Worm (Caenorhabditis elegans): ENCODE data around the gene daf-4.

Gene daf-4

DNA sequence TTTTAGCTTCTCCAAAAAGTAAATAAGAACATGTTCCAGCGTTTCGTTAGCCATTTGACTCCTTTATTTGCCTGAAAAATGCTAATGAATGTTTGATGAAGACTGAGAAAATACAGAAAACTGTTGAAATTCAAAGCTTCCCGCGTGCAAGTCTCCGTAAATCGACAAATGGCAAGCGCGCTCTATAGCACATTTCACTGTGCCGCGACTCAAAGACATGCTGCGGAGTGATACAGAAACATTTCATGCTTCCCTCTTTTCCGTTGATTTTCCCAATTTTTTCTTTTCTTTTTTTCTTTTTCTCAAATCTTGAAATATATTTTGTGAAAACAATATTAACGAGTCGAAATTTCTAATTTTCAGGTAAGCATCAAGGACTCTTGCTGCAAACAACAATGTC is 54.0 kb downstream of the daf-4 start, which contains the start of the genes ska-3 and rps-12 (continued):
- TF ChIP-seq tbx-9 (tag; optimal IDR thresholded peaks at IDR 0.05; ENCODE audit: borderline replicate concordance) (no peak), ZK185.1 (tag; optimal IDR thresholded peaks at IDR 0.05; ENCODE audit: poor library complexity, severe bottlenecking) (peak; percentile 97), ztf-3 (GFP tag; optimal IDR thresholded peaks at IDR 0.05) (peak; percentile 22), tlf-1 (GFP tag; optimal IDR thresholded peaks at IDR 0.05) (peak; percentile 96), ztf-22 (GFP tag; optimal IDR thresholded peaks at IDR 0.05) (peak; percentile 47), lsy-27 (tag; optimal IDR thresholded peaks at IDR 0.05; ENCODE audit: borderline replicate concordance, insufficient read depth) (peak; percentile 19), let-526 (GFP tag; IDR thresholded peaks at IDR 0.05) (peak; percentile 96), B0336.3 (GFP tag; IDR thresholded peaks at IDR 0.05) (peak; percentile 80), ceh-79 (tag; optimal IDR thresholded peaks at IDR 0.05) (no peak), chd-7 (tag; optimal IDR thresholded peaks at IDR 0.05) (peak; percentile 82), K12H6.12 (tag; optimal IDR thresholded peaks at IDR 0.05) (peak; percentile 91), ekl-4 (GFP tag; IDR thresholded peaks at IDR 0.05) (peak; percentile 96), tbp1 (GFP tag; optimal IDR thresholded peaks at IDR 0.05) (peak; percentile 78), lin-54 (GFP tag; optimal IDR thresholded peaks at IDR 0.05) (peak; percentile 98), ztf-25 (GFP tag; IDR thresholded peaks at IDR 0.05) (no peak), dox-1 (GFP tag; IDR thresholded peaks at IDR 0.05) (peak; percentile 97), F10E7.11 (tag; optimal IDR thresholded peaks at IDR 0.05) (no peak), lin-26 (GFP tag; IDR thresholded peaks at IDR 0.05) (no peak; the same call in 1 of the 2 replicates), bed-2 (GFP tag; IDR thresholded peaks at IDR 0.05) (no peak), ceh-27 (GFP tag; optimal IDR thresholded peaks at IDR 0.05) (peak; percentile 94), D2030.7 (GFP tag; IDR thresholded peaks at IDR 0.05) (peak; percentile 92), zfh-2 (GFP tag; conservative IDR thresholded peaks at IDR 0.05) (no peak), snpc-4 (GFP tag; optimal IDR thresholded peaks at IDR 0.05) (peak; percentile 78), snpc-4 (tag; optimal IDR thresholded peaks at IDR 0.05) (peak; percentile 77 to 88 (median 86)), ztf-18 (tag; optimal IDR thresholded peaks at IDR 0.05) (peak; percentile 79), madf-10 (tag; optimal IDR thresholded peaks at IDR 0.05) (peak; percentile 88), him-1 (tag; optimal IDR thresholded peaks at IDR 0.05) (peak; percentile 84), B0261.1 (tag; optimal IDR thresholded peaks at IDR 0.05) (peak; percentile 16), ceh-40 (GFP tag; IDR thresholded peaks at IDR 0.05) (no peak), F57C9.4 (tag; optimal IDR thresholded peaks at IDR 0.05) (no peak), B0035.1 (tag; optimal IDR thresholded peaks at IDR 0.05) (peak; percentile 43), egrh-3 (GFP tag; IDR thresholded peaks at IDR 0.05) (peak; percentile 42; the same call in 1 of the 2 replicates), ceh-100 (GFP tag; IDR thresholded peaks at IDR 0.05) (peak; percentile 83), egl-18 (GFP tag; IDR thresholded peaks at IDR 0.05) (peak; percentile 89), mxl-1 (tag; optimal IDR thresholded peaks at IDR 0.05) (no peak), somi-1 (GFP tag; optimal IDR thresholded peaks at IDR 0.05) (peak; percentile 85), snpc-1.1 (tag; optimal IDR thresholded peaks at IDR 0.05; ENCODE audit: insufficient read depth) (peak; percentile 78), F23B12.7 (tag; optimal IDR thresholded peaks at IDR 0.05; ENCODE audit: insufficient read depth) (peak; percentile 98), attf-6 (GFP tag; IDR thresholded peaks at IDR 0.05) (no peak), snpc-1.3 (tag; optimal IDR thresholded peaks at IDR 0.05; ENCODE audit: insufficient read depth) (peak; percentile 88), atf-7 (tag; optimal IDR thresholded peaks at IDR 0.05) (peak; percentile 86), nfya-1 (tag; optimal IDR thresholded peaks at IDR 0.05; ENCODE audit: borderline replicate concordance, insufficient read depth) (no peak), ceh-91 (GFP tag; IDR thresholded peaks at IDR 0.05) (peak; percentile 87), C06A6.2 (GFP tag; conservative IDR thresholded peaks at IDR 0.05) (peak; percentile 92), rpc-1 (optimal IDR thresholded peaks at IDR 0.05) (peak; percentile 17), rpc-1 (tag; optimal IDR thresholded peaks at IDR 0.05) (peak; percentile 0), hlh-26 (GFP tag; conservative IDR thresholded peaks at IDR 0.05) (no peak), aptf-2 (GFP tag; conservative IDR thresholded peaks at IDR 0.05) (peak; percentile 74)

Data from whole organism, young adult.